Fruit fly (Drosophila melanogaster): ENCODE measurements around the gene Frmd5.
A peak's percentile ranks its signal among the peaks of the same experiment; 100 is the strongest.

The Frmd5 gene

DNA sequence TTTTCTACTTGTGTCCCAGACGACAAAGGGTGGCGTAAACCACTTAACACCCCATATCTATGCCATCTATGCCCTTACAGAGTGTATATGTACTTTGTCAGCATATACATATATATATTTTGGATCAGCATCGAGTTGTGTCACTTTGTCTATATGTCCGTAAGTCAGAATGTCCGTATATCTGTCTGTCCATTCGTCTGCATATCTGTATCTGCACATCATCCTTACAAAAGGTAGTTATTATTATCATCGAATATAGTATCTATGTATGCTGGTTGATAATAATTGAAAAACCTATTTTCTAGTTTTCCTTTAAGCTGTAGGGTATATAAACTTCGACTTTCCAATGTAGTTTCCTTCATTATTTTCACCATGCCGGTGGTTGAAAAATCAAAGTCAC, 6.9 kb downstream of the Frmd5 start:
- TF ChIP-seq noc (tag; optimal IDR thresholded peaks at IDR 0.05), result no peak

- no peak for TF ChIP-seq noc (tag; optimal IDR thresholded peaks at IDR 0.05)
Observed at dm6 chr2L:10353871-10354270, 9.6 kb downstream of the Frmd5 start, which contains the start of gene CG34367. Gene CG34367, minus strand, starts transcription at chr2L:10353905.

dm6 chr2L:10356508-10356907, 12.3 kb downstream of the Frmd5 start, which contains the start of the genes CtsL4 and ClpP:
Gene CtsL4, minus strand, starts transcription at chr2L:10356597.
Gene ClpP, plus strand, starts transcription at chr2L:10356795.
- no peak for TF ChIP-seq noc (tag; optimal IDR thresholded peaks at IDR 0.05)

DNA sequence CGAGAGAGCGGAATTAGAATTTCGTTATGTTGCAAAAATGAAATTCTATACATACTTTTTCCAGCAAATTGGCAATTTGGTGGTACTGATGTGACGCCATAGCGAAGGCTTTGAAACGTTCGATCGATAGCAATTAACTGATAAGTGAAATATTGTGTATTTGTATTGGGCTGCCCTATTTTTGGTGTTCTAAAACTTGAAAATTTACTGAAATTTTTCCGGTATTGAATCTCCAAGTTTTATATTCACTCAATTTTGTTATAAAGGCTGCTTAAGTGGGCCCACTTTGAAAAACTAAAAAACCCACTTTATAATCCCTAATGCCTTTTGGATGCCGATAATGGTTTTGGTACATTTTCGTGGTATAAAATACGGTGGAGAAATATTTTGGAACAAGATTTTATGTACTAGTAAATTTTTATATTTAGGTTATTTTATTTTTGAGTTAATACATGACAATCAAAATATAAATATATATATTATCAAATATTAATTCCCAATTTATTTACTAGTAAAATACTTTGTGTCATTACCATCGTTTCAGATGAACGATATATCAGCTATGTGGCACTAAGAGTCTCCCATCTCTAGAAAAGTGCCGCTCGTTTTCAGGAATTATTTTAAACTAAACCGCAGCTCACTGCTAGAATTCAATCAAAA, 18.3 kb downstream of the Frmd5 start, which contains the start of the genes Cand1 and pim:
Gene Cand1, minus strand, starts transcription at position 300 of the 660 bp plus-strand sequence.
Gene pim, plus strand, starts transcription at position 582 of the 660 bp plus-strand sequence.
- no peak for TF ChIP-seq noc (tag; optimal IDR thresholded peaks at IDR 0.05)

- TF ChIP-seq noc (tag; optimal IDR thresholded peaks at IDR 0.05), result no peak
Observed at dm6 chr2L:10364229-10364628, 20.0 kb downstream of the Frmd5 start, which contains the start of gene lft. Gene lft, plus strand, starts transcription at chr2L:10364471.

- no peak for TF ChIP-seq noc (tag; optimal IDR thresholded peaks at IDR 0.05)
Observed at dm6 chr2L:10366525-10366924, 22.3 kb downstream of the Frmd5 start, which contains the start of gene CG5056. Gene CG5056, plus strand, starts transcription at chr2L:10366692.

DNA sequence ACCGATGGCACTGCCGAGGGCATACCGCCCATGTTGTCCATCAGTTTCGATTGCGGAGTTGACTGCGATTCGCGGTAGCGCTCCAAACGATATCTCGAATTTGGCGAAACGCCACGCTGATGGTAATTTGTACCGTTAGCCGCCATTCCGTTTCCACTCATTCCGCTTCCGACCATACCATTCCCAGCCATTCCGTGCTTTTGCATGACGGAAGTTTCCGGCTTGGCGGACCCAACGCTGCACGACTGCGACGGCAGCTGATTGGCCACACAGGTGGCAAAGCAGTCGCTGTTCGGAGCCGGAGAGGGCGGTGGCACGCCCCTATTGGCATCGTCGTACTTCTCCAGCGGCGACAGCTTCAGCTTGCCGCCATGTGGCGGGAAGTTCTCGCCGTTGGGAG, 28.1 kb downstream of the Frmd5 start:
- TF ChIP-seq noc (tag; optimal IDR thresholded peaks at IDR 0.05), result no peak

DNA sequence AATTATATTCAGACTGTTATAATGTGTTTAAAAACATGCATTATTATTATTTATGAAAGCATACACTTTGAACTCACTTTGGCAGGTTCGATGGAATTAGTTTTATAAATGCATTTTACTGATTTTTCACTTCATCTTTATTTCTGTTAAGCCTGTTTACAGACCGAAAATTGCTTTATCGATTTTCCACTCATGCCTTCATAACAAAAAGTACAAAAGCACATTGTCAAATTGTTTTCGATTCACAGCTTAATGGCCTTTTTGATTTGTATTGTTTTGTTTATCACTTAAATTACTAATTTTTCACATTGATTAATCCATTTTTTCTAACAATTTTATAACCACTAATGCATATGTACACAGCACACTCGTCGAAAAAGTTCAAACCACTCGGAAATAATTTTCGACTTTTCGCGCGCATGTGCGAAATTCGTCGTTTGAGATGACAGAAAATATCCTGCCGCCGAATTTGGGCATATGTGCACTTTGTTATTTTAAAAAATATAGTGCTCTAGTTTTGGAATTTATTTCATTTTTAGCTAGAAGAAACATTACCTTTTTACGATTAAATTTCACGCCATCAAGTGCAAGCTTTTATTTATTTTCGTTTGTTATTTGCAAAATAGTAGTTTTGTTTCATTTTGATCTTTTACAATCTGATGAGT, 29.5 kb downstream of the Frmd5 start, which contains the start of gene rho-5:
Gene rho-5, minus strand, starts transcription at position 296 of the 665 bp plus-strand sequence.
- no peak for TF ChIP-seq noc (tag; optimal IDR thresholded peaks at IDR 0.05)

DNA sequence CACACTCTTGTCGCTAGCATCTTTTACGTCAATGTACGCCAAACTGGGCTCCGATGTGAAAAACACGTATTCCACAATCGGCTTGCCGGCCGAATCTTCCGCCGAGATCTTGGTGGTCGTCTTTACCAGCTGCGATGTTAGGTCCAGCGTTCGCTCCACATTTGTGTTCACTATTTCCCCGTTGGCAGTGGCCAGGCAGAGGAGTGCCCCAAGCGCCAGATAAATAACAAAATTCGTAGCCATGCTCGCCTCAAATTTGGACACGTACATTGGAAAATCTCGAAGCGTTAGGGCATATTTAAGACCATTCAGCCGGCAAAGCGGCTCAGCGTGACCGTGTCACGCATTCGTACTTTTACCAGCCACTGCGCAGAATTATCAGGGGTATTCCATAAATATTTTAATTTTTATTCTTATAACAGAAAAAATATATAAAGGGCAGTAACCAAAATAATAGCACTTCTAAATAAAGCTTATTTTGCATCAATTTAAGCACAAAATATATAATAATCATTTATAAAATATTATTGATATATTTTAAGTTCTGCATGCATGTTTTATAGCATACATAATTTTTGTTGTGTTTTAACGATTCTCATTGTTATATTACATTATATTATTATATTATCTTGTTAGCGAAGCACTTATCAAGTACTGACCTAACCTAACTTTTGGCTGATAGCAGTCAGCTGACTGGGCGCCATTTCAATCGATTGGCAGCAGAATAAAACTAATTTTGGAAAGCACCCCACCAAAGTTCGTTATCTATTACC, 31.4 kb downstream of the Frmd5 start, which contains the start of the genes CG33303 and dpr19:
Gene CG33303, minus strand, starts transcription at position 294 of the 773 bp plus-strand sequence.
Gene dpr19, plus strand, starts transcription at position 705 of the 773 bp plus-strand sequence.
- TF ChIP-seq noc (tag; optimal IDR thresholded peaks at IDR 0.05), result peak; percentile 11

dm6 chr2L:10376276-10376675, 32.0 kb downstream of the Frmd5 start:
- TF ChIP-seq noc (tag; optimal IDR thresholded peaks at IDR 0.05), result no peak

- TF ChIP-seq noc (tag; optimal IDR thresholded peaks at IDR 0.05), result no peak
Observed at dm6 chr2L:10378631-10379030, 34.4 kb downstream of the Frmd5 start.

DNA sequence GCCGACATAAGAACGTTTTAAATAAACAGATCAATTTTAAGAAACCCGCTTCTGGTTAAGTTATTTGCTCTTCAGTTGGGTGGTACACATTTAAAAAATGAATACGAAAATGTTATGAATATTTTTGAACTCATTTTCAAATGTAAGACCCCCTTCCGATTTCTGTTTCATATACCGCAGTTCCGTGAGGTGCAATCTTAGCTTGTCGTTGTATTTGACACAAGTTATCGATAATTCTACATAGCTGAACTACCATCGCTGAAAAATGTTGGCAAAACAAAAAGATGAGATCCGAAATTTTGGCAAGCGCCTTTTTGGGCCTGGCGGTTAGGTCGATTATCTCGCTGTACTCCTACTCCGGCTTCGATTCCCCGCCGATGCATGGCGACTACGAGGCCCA, 35.6 kb downstream of the Frmd5 start, which contains the start of gene gny:
Gene gny, plus strand, starts transcription at position 239 of the 400 bp plus-strand sequence.
- no peak for TF ChIP-seq noc (tag; optimal IDR thresholded peaks at IDR 0.05)

DNA sequence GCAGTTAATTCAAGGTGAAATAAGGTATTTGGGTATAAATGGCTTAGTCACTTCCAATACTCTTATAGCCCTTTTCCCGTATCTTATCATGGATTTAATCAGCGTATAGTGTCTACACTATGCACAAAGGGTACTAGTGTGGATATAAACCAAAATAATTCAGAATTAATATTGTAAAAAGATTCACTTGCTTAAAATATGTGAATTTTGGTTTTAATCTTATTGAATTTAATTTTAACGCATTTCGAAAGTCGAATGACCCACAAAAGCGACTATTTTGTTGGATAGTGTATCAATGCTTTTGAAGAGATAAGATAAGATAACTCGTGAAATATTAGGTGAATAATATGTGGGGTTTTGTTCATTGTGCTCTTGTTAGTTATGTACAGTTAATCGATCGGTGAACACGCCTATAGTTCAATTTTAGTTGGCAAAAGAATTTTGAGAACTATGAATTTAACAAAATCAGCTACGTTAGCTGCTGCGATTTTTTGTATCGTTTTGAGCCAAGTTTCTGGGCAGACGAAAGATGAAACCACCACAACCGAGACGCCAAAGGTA, 37.7 kb downstream of the Frmd5 start, which contains the start of gene CG5096:
Gene CG5096, plus strand, starts transcription at position 374 of the 561 bp plus-strand sequence.
- peak; percentile 97 for TF ChIP-seq noc (tag; optimal IDR thresholded peaks at IDR 0.05)

- peak; percentile 53 for TF ChIP-seq noc (tag; optimal IDR thresholded peaks at IDR 0.05)
Observed at dm6 chr2L:10386208-10386805, 42.1 kb downstream of the Frmd5 start, which contains the start of the genes Cdk1 and mRpS7. Gene Cdk1, minus strand, starts transcription at chr2L:10386262. Gene mRpS7, plus strand, starts transcription at chr2L:10386662.

dm6 chr2L:10386824-10387223, 42.6 kb downstream of the Frmd5 start:
- no peak for TF ChIP-seq noc (tag; optimal IDR thresholded peaks at IDR 0.05)

All from whole organism, larva.